Worm (Caenorhabditis elegans): Measurements from ENCODE around the gene sre-16.

The sre-16 gene

DNA sequence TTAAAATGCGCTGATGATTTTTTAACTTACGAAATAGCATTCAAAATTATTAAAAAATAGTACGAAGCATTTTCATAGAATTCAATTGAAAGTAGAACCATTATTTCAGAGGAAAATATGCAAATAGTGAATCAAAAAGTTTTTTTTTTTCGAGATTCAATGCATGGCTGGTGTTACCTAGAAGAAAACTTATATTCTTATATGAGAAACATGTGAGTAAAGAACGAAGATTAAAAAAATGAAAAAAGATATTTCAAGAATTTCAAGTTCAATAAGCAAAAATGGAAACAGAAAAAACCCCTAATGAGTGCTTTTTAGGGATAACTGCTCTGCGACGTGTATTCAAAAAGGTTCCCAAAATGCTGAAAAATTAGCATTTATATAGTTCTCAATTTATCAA lies at the start of gene sre-16:
Gene sre-16 (minus strand): TSS at position 101 of the 400 bp plus-strand sequence.
- TF ChIP-seq ham-2 (GFP tag; optimal IDR thresholded peaks at IDR 0.05) (no peak), nhr-2 (tag; optimal IDR thresholded peaks at IDR 0.05) (no peak), ceh-83 (GFP tag; optimal IDR thresholded peaks at IDR 0.05) (no peak), bed-3 (GFP tag; optimal IDR thresholded peaks at IDR 0.05) (no peak), unc-62 (GFP tag; optimal IDR thresholded peaks at IDR 0.05) (no peak), ceh-43 (GFP tag; optimal IDR thresholded peaks at IDR 0.05) (no peak), zip-8 (tag; optimal IDR thresholded peaks at IDR 0.05) (no peak), unc-120 (tag; optimal IDR thresholded peaks at IDR 0.05; ENCODE audit: poor library complexity, severe bottlenecking) (no peak), elt-3 (tag; optimal IDR thresholded peaks at IDR 0.05) (no peak), cnd-1 (tag; optimal IDR thresholded peaks at IDR 0.05) (no peak), blmp-1 (tag; optimal IDR thresholded peaks at IDR 0.05) (no peak), drap-1 (GFP tag; optimal IDR thresholded peaks at IDR 0.05) (no peak), sem-2 (GFP tag; optimal IDR thresholded peaks at IDR 0.05) (no peak)

DNA sequence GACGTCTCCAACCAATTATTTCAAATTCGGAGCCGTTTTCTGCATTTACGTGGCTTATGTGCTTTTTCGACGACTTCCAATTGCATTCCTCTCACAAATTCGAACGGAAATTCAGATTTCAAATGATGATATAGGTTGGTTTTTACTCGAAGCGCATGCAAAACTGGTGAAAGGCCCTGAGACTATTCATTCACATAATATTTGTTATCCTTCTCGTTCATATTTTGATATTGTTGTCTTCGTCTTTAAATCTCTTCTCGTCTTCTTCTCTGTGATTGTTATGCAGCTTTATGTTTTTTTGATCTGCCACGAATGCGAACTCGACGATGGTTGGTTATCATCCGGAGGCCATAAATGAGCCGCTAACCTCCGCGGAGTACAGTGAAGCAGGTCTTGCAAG lies 47.0 kb upstream of the sre-16 start, which contains the start of gene hpo-12:
Gene hpo-12 (plus strand): TSS at position 301 of the 400 bp plus-strand sequence.
- no peak for TF ChIP-seq unc-62 (GFP tag; optimal IDR thresholded peaks at IDR 0.05)
- no peak for TF ChIP-seq nhr-12 (tag; optimal IDR thresholded peaks at IDR 0.05)
- no peak for TF ChIP-seq ham-2 (GFP tag; optimal IDR thresholded peaks at IDR 0.05)
- TF ChIP-seq cnd-1 (tag; optimal IDR thresholded peaks at IDR 0.05): no peak
- TF ChIP-seq lin-13 (tag; optimal IDR thresholded peaks at IDR 0.05): no peak
- no peak for TF ChIP-seq unc-120 (tag; optimal IDR thresholded peaks at IDR 0.05; ENCODE audit: poor library complexity, severe bottlenecking)
- no peak for TF ChIP-seq ztf-11 (tag; optimal IDR thresholded peaks at IDR 0.05)
- TF ChIP-seq ceh-39 (tag; optimal IDR thresholded peaks at IDR 0.05): no peak
- no peak for TF ChIP-seq lsy-2 (tag; optimal IDR thresholded peaks at IDR 0.05)
- no peak for TF ChIP-seq drap-1 (GFP tag; optimal IDR thresholded peaks at IDR 0.05)
- no peak for TF ChIP-seq elt-1 (tag; optimal IDR thresholded peaks at IDR 0.05; ENCODE audit: borderline replicate concordance, insufficient read depth)
- no peak for TF ChIP-seq pha-4 (tag; optimal IDR thresholded peaks at IDR 0.05)
- no peak for TF ChIP-seq elt-3 (tag; optimal IDR thresholded peaks at IDR 0.05)

DNA sequence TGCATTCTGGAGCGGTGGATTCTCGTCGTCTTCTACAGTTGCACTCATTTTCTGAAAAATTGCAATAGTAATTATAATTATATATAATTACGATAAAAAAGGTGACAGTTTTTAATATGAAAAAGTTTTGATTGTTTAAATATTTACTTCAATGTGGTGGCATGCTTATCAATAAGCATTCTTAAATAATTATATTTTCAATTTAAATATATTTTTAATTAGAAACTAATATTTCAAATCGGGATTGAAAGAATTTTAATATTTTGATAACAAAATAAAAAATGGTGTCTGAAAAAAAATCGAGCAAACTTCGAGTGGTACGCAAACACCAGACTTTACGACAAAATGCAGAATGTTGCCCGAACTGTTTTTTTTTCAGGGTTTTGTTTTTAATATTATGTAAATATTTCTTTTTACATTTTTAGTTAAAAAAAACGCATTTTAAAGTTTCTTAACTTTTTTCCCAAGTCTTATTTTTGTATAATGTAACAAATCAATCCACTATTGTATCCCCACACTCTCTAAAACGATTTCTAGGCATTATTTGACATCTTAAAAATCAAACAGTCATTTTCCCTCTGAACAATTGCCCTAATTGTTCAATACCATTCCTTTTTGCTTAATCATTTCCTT lies 46.4 kb upstream of the sre-16 start, which contains the start of the genes C42C1.12 and C42C1.19:
Gene C42C1.12 (minus strand): TSS at position 51 of the 633 bp plus-strand sequence.
Gene C42C1.19 (plus strand): TSS at position 583 of the 633 bp plus-strand sequence.
- TF ChIP-seq elt-1 (tag; optimal IDR thresholded peaks at IDR 0.05; ENCODE audit: borderline replicate concordance, insufficient read depth): no peak
- TF ChIP-seq nhr-237 (tag; optimal IDR thresholded peaks at IDR 0.05): no peak
- peak; percentile 3 for TF ChIP-seq ces-1 (GFP tag; optimal IDR thresholded peaks at IDR 0.05)
- TF ChIP-seq ceh-43 (GFP tag; optimal IDR thresholded peaks at IDR 0.05): peak; percentile 41
- no peak for TF ChIP-seq zip-8 (tag; optimal IDR thresholded peaks at IDR 0.05)
- TF ChIP-seq lsy-2 (tag; optimal IDR thresholded peaks at IDR 0.05): peak; percentile 35
- no peak for TF ChIP-seq tbx-8 (GFP tag; optimal IDR thresholded peaks at IDR 0.05)

DNA sequence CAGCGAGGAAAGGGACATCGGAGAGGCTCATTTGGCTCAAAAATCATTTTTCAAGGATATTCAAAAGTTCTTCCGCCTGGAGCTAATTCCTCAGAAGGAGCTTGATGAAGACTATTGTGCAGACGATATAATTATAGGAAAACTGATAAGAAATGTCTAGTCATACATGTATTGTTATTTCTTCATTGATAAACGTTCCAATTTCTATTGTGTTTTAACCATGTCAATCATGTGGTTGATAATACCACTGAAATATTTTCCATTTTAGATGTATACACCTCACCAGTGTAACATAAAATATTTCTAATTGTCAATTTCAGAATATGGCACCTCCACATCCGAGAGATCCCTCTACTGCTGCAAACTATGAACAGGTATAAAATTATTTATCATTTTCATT lies 43.4 kb upstream of the sre-16 start, which contains the start of gene ltah-1.1:
Gene ltah-1.1 (plus strand): TSS at position 283 of the 400 bp plus-strand sequence.
- TF ChIP-seq nhr-2 (tag; optimal IDR thresholded peaks at IDR 0.05) (no peak), ztf-11 (tag; optimal IDR thresholded peaks at IDR 0.05) (no peak), drap-1 (GFP tag; optimal IDR thresholded peaks at IDR 0.05) (no peak), ceh-39 (tag; optimal IDR thresholded peaks at IDR 0.05) (no peak), bed-3 (GFP tag; optimal IDR thresholded peaks at IDR 0.05) (no peak), ces-1 (GFP tag; optimal IDR thresholded peaks at IDR 0.05) (no peak), pha-4 (tag; optimal IDR thresholded peaks at IDR 0.05) (no peak)

DNA sequence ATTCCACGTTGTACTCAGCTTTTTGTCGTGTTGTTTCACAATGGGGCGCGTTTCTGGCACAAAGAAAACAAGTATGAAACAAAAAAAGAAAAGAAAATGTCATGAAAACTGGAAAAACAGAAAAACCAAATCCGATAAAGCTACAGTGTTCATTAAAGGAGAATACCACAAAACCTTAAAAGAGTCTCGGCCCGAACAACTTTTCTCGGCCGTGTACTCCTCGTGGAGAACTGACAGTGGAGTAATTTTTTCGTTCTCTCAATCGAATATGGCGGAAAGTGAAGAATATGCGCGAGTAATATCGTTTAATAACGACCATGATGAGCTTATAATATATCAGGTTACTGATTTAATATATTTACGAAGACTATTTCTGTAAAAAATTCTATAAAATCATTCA lies 42.6 kb upstream of the sre-16 start, which contains the start of the genes tag-335 and vkmt-1:
Gene tag-335 (minus strand): TSS at position 88 of the 400 bp plus-strand sequence.
Gene vkmt-1 (plus strand): TSS at position 219 of the 400 bp plus-strand sequence.
- TF ChIP-seq lin-13 (tag; optimal IDR thresholded peaks at IDR 0.05): no peak
- TF ChIP-seq cnd-1 (tag; optimal IDR thresholded peaks at IDR 0.05): no peak
- TF ChIP-seq ceh-39 (tag; optimal IDR thresholded peaks at IDR 0.05): no peak
- no peak for TF ChIP-seq mab-5 (tag; optimal IDR thresholded peaks at IDR 0.05)
- no peak for TF ChIP-seq elt-1 (tag; optimal IDR thresholded peaks at IDR 0.05; ENCODE audit: borderline replicate concordance, insufficient read depth)
- no peak for TF ChIP-seq elt-3 (tag; optimal IDR thresholded peaks at IDR 0.05)
- no peak for TF ChIP-seq unc-39 (tag; optimal IDR thresholded peaks at IDR 0.05)
- no peak for TF ChIP-seq unc-62 (GFP tag; optimal IDR thresholded peaks at IDR 0.05)
- TF ChIP-seq lin-32 (GFP tag; optimal IDR thresholded peaks at IDR 0.05): no peak
- no peak for TF ChIP-seq ceh-83 (GFP tag; optimal IDR thresholded peaks at IDR 0.05)
- TF ChIP-seq blmp-1 (tag; optimal IDR thresholded peaks at IDR 0.05): no peak
- TF ChIP-seq tbx-8 (GFP tag; optimal IDR thresholded peaks at IDR 0.05): no peak

DNA sequence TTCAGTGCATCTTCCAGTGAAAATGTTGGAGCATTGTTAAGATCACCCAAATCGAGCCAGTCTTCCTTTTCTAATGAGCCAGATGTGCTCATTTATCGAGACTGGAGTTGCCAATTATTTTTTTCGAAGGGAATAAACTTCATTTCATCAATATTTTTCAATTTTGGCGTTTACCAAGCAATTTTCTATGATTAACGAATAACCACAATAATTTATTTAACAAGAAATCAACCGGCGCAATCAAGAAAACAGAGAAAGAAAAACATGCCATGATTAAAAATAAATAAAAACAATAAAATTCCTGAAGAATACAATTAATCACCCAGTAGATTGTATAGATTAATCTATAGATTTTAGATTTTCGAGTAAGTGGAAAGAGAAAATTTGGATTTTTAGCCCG lies 40.0 kb upstream of the sre-16 start, which contains the start of gene vps-8:
Gene vps-8 (minus strand): TSS at position 101 of the 400 bp plus-strand sequence.
- TF ChIP-seq sem-2 (GFP tag; optimal IDR thresholded peaks at IDR 0.05) (no peak), pha-4 (tag; optimal IDR thresholded peaks at IDR 0.05) (no peak), lin-32 (GFP tag; optimal IDR thresholded peaks at IDR 0.05) (no peak)

Measured in whole organism, mixed stage, embryonic.